Worm (Caenorhabditis elegans) whole organism, L3 larva: ENCODE measurements around the gene W06E11.1.

Experiments used
- R02D3.7 ChIP-seq: fragments of 150-350 bp; optimal IDR thresholded peaks from 2 replicates; lab custom pipeline; 2014; ENCODE audit warnings: missing biosample characterization, missing genetic modification characterization
- ZK546.5 ChIP-seq: sonication (generic microtip); optimal IDR thresholded peaks from 2 replicates; lab custom pipeline; 2017; ENCODE audit warnings: missing biosample characterization, missing genetic modification characterization
- aly-2 ChIP-seq: fragments of 150-350 bp; optimal IDR thresholded peaks from 2 replicates; lab custom pipeline; 2014; ENCODE audit warnings: missing biosample characterization, missing genetic modification characterization
- ama-1 ChIP-seq: fragments of 150-350 bp; optimal IDR thresholded peaks from 2 replicates; lab custom pipeline; 2018
- ceh-28 ChIP-seq: fragments of 150-350 bp; optimal IDR thresholded peaks from 2 replicates; lab custom pipeline; 2014; ENCODE audit warnings: missing biosample characterization, missing genetic modification reagents, missing genetic modification characterization
- ceh-82 ChIP-seq: fragments of 150-350 bp; optimal IDR thresholded peaks from 2 replicates; lab custom pipeline; 2014; ENCODE audit warnings: missing biosample characterization, missing genetic modification characterization
- ceh-9 ChIP-seq: sonication (generic microtip); optimal IDR thresholded peaks from 2 replicates; lab custom pipeline; 2018; ENCODE audit warnings: missing biosample characterization, missing genetic modification characterization
- daf-12 ChIP-seq: fragments of 150-350 bp; optimal IDR thresholded peaks from 2 replicates; lab custom pipeline; 2014; ENCODE audit warnings: missing biosample characterization, missing genetic modification reagents, missing genetic modification characterization
- egl-27 ChIP-seq: sonication (generic microtip); optimal IDR thresholded peaks from 4 replicates; lab custom pipeline; 2017; ENCODE audit warnings: missing biosample characterization, missing genetic modification reagents, missing genetic modification characterization
- egl-5 ChIP-seq: fragments of 150-350 bp; optimal IDR thresholded peaks from 2 replicates; lab custom pipeline; 2017; ENCODE audit warnings: missing biosample characterization, missing genetic modification reagents, missing genetic modification characterization, inconsistent platforms
- elt-1 ChIP-seq: fragments of 150-350 bp; optimal IDR thresholded peaks from 2 replicates; lab custom pipeline; 2014; ENCODE audit warnings: missing biosample characterization, missing genetic modification characterization
- elt-2 ChIP-seq: sonication (generic microtip); optimal IDR thresholded peaks from 2 replicates; lab custom pipeline; 2016; ENCODE audit warnings: missing genetic modification reagents, mild to moderate bottlenecking, missing genetic modification characterization, missing compliant biosample characterization
- fkh-2 ChIP-seq: fragments of 150-350 bp; optimal IDR thresholded peaks from 2 replicates; lab custom pipeline; 2014; ENCODE audit warnings: missing biosample characterization, missing genetic modification reagents, missing genetic modification characterization
- fos-1 ChIP-seq: fragments of 150-350 bp; optimal IDR thresholded peaks from 2 replicates; lab custom pipeline; 2014; ENCODE audit warnings: missing biosample characterization, missing genetic modification characterization
- jun-1 ChIP-seq: fragments of 150-350 bp; optimal IDR thresholded peaks from 2 replicates; lab custom pipeline; 2014; ENCODE audit warnings: missing biosample characterization, missing genetic modification reagents, missing genetic modification characterization
- lin-15B ChIP-seq: fragments of 150-350 bp; optimal IDR thresholded peaks from 2 replicates; lab custom pipeline; 2014; ENCODE audit warnings: missing biosample characterization, missing genetic modification characterization
- lin-39 ChIP-seq: fragments of 150-350 bp; optimal IDR thresholded peaks from 2 replicates; lab custom pipeline; 2018; ENCODE audit warnings: missing biosample characterization, missing genetic modification reagents, missing genetic modification characterization
- mdl-1 ChIP-seq: fragments of 150-350 bp; optimal IDR thresholded peaks from 2 replicates; lab custom pipeline; 2014; ENCODE audit warnings: missing biosample characterization, missing genetic modification characterization
- mml-1 ChIP-seq: fragments of 150-350 bp; sonication (generic microtip); optimal IDR thresholded peaks from 3 replicates; lab custom pipeline; 2014; ENCODE audit warnings: missing biosample characterization, missing genetic modification characterization
- nhr-12 ChIP-seq: fragments of 150-350 bp; optimal IDR thresholded peaks from 2 replicates; lab custom pipeline; 2014; ENCODE audit warnings: missing biosample characterization, missing genetic modification characterization
- nhr-23 ChIP-seq: fragments of 150-350 bp; optimal IDR thresholded peaks from 2 replicates; lab custom pipeline; 2014; ENCODE audit warnings: missing biosample characterization, missing genetic modification reagents, missing genetic modification characterization
- nhr-25 ChIP-seq: sonication (generic microtip); optimal IDR thresholded peaks from 2 replicates; lab custom pipeline; 2017; ENCODE audit warnings: missing biosample characterization, missing genetic modification characterization
- nhr-43 ChIP-seq: sonication (generic microtip); optimal IDR thresholded peaks from 2 replicates; lab custom pipeline; 2016; ENCODE audit warnings: mild to moderate bottlenecking, missing genetic modification characterization, missing compliant biosample characterization; ENCODE audit not compliant: poor library complexity, severe bottlenecking
- nhr-67 ChIP-seq: fragments of 150-350 bp; optimal IDR thresholded peaks from 2 replicates; lab custom pipeline; 2014; ENCODE audit warnings: missing biosample characterization, missing genetic modification characterization
- nhr-76 ChIP-seq: fragments of 150-350 bp; sonication (generic microtip); optimal IDR thresholded peaks from 5 replicates; lab custom pipeline; 2014; ENCODE audit warnings: missing biosample characterization, missing genetic modification characterization
- nhr-77 ChIP-seq: fragments of 150-350 bp; optimal IDR thresholded peaks from 2 replicates; lab custom pipeline; 2014; ENCODE audit warnings: missing biosample characterization, missing genetic modification characterization
- pha-4 ChIP-seq: fragments of 150-350 bp; optimal IDR thresholded peaks from 2 replicates; lab custom pipeline; 2014; ENCODE audit warnings: missing biosample characterization, missing genetic modification reagents, missing genetic modification characterization
- pqm-1 ChIP-seq: fragments of 150-350 bp; optimal IDR thresholded peaks from 2 replicates; lab custom pipeline; 2017; ENCODE audit warnings: missing biosample characterization, missing genetic modification characterization, inconsistent platforms
- snpc-4 ChIP-seq: fragments of 150-350 bp; optimal IDR thresholded peaks from 2 replicates; lab custom pipeline; 2014; ENCODE audit warnings: missing biosample characterization, missing genetic modification characterization
- tbx-2 ChIP-seq: sonication (generic microtip); optimal IDR thresholded peaks from 2 replicates; lab custom pipeline; 2016; ENCODE audit warnings: mild to moderate bottlenecking, missing genetic modification characterization, missing compliant biosample characterization
- unc-62 ChIP-seq: fragments of 150-350 bp; sonication (generic microtip); optimal IDR thresholded peaks from 4 replicates; lab custom pipeline; 2014; ENCODE audit warnings: missing biosample characterization, missing genetic modification reagents, missing genetic modification characterization
- zag-1 ChIP-seq: fragments of 150-350 bp; optimal IDR thresholded peaks from 2 replicates; lab custom pipeline; 2014; ENCODE audit warnings: missing biosample characterization, missing genetic modification characterization
- ztf-11 ChIP-seq: fragments of 150-350 bp; optimal IDR thresholded peaks from 2 replicates; lab custom pipeline; 2014; ENCODE audit warnings: missing biosample characterization, missing genetic modification characterization
- ztf-4 ChIP-seq: fragments of 150-350 bp; optimal IDR thresholded peaks from 2 replicates; lab custom pipeline; 2014; ENCODE audit warnings: missing biosample characterization, missing genetic modification characterization

Gene W06E11.1

ce11 chrIII:611900-612299 lies 30.0 kb upstream of the W06E11.1 start:
- TF ChIP-seq egl-27 (tag; lab: Kevin White, UChicago) = no peak
- TF ChIP-seq lin-39 = no peak

ce11 chrIII:612759-613158 lies 29.1 kb upstream of the W06E11.1 start:
- TF ChIP-seq unc-62 (no peak), fos-1 (tag; lab: Kevin White, UChicago) (no peak), ceh-9 (no peak), jun-1 (tag; lab: Kevin White, UChicago) (no peak), mdl-1 (no peak), nhr-23 (tag; lab: Kevin White, UChicago) (no peak), ztf-11 (no peak), elt-2 (tag; lab: Kevin White, UChicago) (no peak), ceh-82 (tag; lab: Kevin White, UChicago) (no peak), nhr-43 (no peak), pqm-1 (tag; lab: Kevin White, UChicago) (no peak), lin-15B (tag; lab: Kevin White, UChicago) (no peak), ama-1 (lab: Kevin White, UChicago) (no peak), ZK546.5 (tag; lab: Kevin White, UChicago) (no peak), pha-4 (tag; lab: Kevin White, UChicago) (no peak), elt-1 (no peak)

- TF ChIP-seq daf-12 (tag; lab: Kevin White, UChicago) = no peak
These were observed 27.4 kb upstream of the W06E11.1 start, which contains the start of gene T19C3.3 for ce11 chrIII:614447-614846. Gene T19C3.3 (minus strand): TSS chrIII:614547.

- TF ChIP-seq pha-4 (tag; lab: Kevin White, UChicago) (no peak), ceh-9 (no peak), ZK546.5 (tag; lab: Kevin White, UChicago) (no peak), egl-5 (tag; lab: Kevin White, UChicago) (no peak), aly-2 (tag; lab: Kevin White, UChicago) (no peak), elt-1 (no peak)
These were observed 24.4 kb upstream of the W06E11.1 start, which contains the start of gene T19C3.2 for ce11 chrIII:617467-617866. Gene T19C3.2 (minus strand): TSS chrIII:617567.

- TF ChIP-seq ceh-9 = no peak
- no peak for TF ChIP-seq ama-1 (lab: Kevin White, UChicago)
- no peak for TF ChIP-seq nhr-25
- no peak for TF ChIP-seq egl-5 (tag; lab: Kevin White, UChicago)
- no peak for TF ChIP-seq R02D3.7 (tag; lab: Kevin White, UChicago)
- TF ChIP-seq egl-27 (tag; lab: Kevin White, UChicago) = no peak
- peak; percentile 41 for TF ChIP-seq pqm-1 (tag; lab: Kevin White, UChicago)
- TF ChIP-seq zag-1 (tag; lab: Kevin White, UChicago) = no peak
- no peak for TF ChIP-seq fkh-2
- TF ChIP-seq tbx-2 (tag; lab: Kevin White, UChicago) = no peak
- TF ChIP-seq nhr-76 (tag; lab: Kevin White, UChicago) = no peak
- no peak for TF ChIP-seq mml-1
- TF ChIP-seq pha-4 (tag; lab: Kevin White, UChicago) = peak; percentile 23
- TF ChIP-seq lin-39 = no peak
- no peak for TF ChIP-seq nhr-67
- no peak for TF ChIP-seq nhr-77 (tag; lab: Kevin White, UChicago)
- TF ChIP-seq snpc-4 (tag; lab: Kevin White, UChicago) = no peak
- no peak for TF ChIP-seq nhr-12 (tag; lab: Kevin White, UChicago)
- TF ChIP-seq elt-1 = no peak
- TF ChIP-seq daf-12 (tag; lab: Kevin White, UChicago) = no peak
- no peak for TF ChIP-seq fos-1 (tag; lab: Kevin White, UChicago)
- TF ChIP-seq ztf-4 (tag; lab: Kevin White, UChicago) = no peak
- no peak for TF ChIP-seq mdl-1
- peak; percentile 53 for TF ChIP-seq elt-2 (tag; lab: Kevin White, UChicago)
- TF ChIP-seq ceh-28 = no peak
These were observed 21.6 kb upstream of the W06E11.1 start, which contains the start of gene T19C3.4 for ce11 chrIII:620204-620718. Gene T19C3.4 (minus strand): TSS chrIII:620254.
